Fruit fly (Drosophila melanogaster): ENCODE measurements around the gene CG15772.

- no peak for TF ChIP-seq psq (optimal IDR thresholded peaks at IDR 0.05)
- no peak for TF ChIP-seq h (optimal IDR thresholded peaks at IDR 0.05)
- TF ChIP-seq Myc (optimal IDR thresholded peaks at IDR 0.05): no peak
- TF ChIP-seq Sin3A (optimal IDR thresholded peaks at IDR 0.05): no peak
- no peak for TF ChIP-seq ttk (optimal IDR thresholded peaks at IDR 0.05)
- no peak for TF ChIP-seq insv (optimal IDR thresholded peaks at IDR 0.05)
Measured at dm6 chrX:5745840-5746815, 5.9 kb upstream of the CG15772 start.
